Worm (Caenorhabditis elegans): ENCODE measurements around the gene arv-1.

arv-1 gene

DNA sequence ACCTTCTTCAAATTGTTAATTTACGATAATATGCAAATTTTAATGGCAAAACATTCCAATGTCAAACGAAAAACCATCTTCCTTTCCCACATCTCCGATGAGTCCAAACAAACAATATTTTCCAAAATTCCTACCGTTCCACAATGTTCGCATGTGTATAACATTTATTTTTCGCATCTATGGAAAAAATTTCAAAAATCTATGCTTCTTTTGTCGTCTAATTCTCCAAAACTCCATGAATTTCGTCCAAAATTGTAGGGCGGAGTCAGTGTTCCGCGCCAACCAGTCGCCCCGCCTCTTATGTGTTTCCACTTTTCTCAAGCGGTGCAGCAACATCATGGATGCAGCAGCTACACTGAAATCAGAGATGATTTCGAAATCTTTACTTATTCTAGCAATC, 30.3 kb upstream of the arv-1 start, which contains the start of gene T01E8.8:
T01E8.8 (plus strand) TSS at position 301 of the 400 bp plus-strand sequence.
- TF ChIP-seq T22C8.4 (GFP tag; IDR thresholded peaks at IDR 0.05) (no peak), flt-1 (GFP tag; IDR thresholded peaks at IDR 0.05) (no peak), ztf-29 (GFP tag; IDR thresholded peaks at IDR 0.05) (no peak)

DNA sequence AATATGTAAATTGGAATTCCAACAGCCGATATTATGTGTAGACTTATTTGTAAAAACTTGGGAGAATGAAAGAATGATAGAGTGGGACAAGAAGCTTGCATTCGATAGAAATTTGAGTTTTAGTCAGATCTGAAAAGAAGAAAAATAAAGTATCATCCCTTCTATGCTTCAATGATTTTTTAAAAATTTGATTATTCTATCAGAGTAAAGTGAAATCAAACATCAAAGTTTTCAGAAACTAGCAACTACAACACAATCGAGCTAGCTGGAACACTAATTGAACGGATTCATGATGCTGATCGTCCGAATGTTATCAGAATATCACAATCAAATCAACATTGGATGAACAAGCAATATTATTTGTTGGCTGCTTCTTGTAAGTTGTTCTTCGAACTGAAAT, 26.4 kb upstream of the arv-1 start, which contains the start of gene srh-135:
srh-135 (minus strand) TSS at position 101 of the 400 bp plus-strand sequence.
- TF ChIP-seq T22C8.4 (GFP tag; IDR thresholded peaks at IDR 0.05) (no peak), ztf-23 (GFP tag; IDR thresholded peaks at IDR 0.05) (no peak), flt-1 (GFP tag; IDR thresholded peaks at IDR 0.05) (no peak), klf-2 (GFP tag; conservative IDR thresholded peaks at IDR 0.05) (no peak)

DNA sequence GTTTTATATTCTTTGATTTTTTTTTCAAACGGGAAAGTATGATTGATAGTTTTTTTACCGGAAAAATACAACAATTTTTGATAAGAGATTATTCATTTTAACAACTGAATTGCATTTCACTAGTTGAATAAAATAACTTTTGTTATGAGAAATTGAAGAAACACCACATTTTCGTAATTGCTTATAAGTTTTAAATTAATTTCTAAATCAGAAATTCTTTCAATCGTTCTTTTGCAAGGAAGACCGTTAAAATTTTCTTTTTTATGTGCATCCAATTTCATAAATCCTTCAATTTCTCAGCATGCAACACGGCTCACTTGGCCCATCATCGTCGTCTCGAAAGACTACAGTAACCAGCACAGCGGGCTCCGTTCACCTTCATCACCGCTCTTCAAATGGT, 22.0 kb upstream of the arv-1 start, which contains the start of gene plc-3:
plc-3 (plus strand) TSS at position 301 of the 400 bp plus-strand sequence.
- TF ChIP-seq ztf-29 (GFP tag; IDR thresholded peaks at IDR 0.05) (no peak), ref-1 (GFP tag; conservative IDR thresholded peaks at IDR 0.05) (no peak)

DNA sequence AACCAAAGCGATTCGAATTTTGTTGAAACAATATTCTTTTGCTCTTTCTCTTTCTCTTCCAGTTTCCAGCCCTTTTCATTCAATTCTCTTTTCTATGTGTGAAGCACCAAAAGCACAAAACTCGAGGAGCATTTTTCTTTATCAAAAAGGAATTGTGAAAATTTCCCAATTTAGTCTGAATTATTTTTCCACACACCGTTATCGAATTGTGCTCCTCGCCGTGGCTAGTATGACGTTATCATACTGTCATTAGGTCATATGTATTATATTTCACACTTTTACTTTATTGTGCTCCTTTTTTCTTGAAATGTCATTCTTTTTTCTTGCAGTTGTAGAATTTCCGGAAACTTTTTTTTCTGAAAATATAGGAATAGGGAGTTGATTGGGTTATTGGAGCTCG, 21.0 kb upstream of the arv-1 start:
- TF ChIP-seq tab-1 (GFP tag; IDR thresholded peaks at IDR 0.05) = no peak
- TF ChIP-seq med-1 (GFP tag; optimal IDR thresholded peaks at IDR 0.05; ENCODE audit: insufficient read depth) = no peak
- TF ChIP-seq ref-1 (GFP tag; conservative IDR thresholded peaks at IDR 0.05) = no peak
- TF ChIP-seq cog-1 (tag; optimal IDR thresholded peaks at IDR 0.05) = no peak
- no peak for TF ChIP-seq flt-1 (GFP tag; IDR thresholded peaks at IDR 0.05)
- TF ChIP-seq T22C8.4 (GFP tag; IDR thresholded peaks at IDR 0.05) = no peak
- TF ChIP-seq klf-2 (GFP tag; conservative IDR thresholded peaks at IDR 0.05) = no peak
- no peak for TF ChIP-seq ztf-29 (GFP tag; IDR thresholded peaks at IDR 0.05)
- TF ChIP-seq ztf-23 (GFP tag; IDR thresholded peaks at IDR 0.05) = no peak

DNA sequence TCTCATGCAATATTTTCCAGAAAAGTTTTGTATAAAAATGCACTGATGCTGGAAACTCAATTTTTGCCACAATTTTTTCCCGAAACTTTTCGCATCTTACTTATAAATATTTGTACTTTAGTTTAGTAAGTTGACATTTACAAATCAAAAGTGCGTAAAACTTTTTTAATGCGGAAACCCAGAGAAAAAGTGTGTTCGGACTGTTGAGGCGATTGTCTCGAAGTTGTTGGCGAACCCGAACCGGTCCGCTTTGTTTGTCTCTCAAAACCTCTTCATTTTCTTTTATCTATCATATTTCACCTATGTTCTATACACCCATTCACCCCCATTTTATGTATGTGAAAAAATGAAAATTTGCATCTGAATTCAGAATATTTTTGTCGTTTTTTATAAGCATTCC, 20.0 kb upstream of the arv-1 start:
- TF ChIP-seq med-1 (GFP tag; optimal IDR thresholded peaks at IDR 0.05; ENCODE audit: insufficient read depth) (no peak), klf-2 (GFP tag; conservative IDR thresholded peaks at IDR 0.05) (no peak), flt-1 (GFP tag; IDR thresholded peaks at IDR 0.05) (no peak), ref-1 (GFP tag; conservative IDR thresholded peaks at IDR 0.05) (no peak), ztf-23 (GFP tag; IDR thresholded peaks at IDR 0.05) (no peak)

DNA sequence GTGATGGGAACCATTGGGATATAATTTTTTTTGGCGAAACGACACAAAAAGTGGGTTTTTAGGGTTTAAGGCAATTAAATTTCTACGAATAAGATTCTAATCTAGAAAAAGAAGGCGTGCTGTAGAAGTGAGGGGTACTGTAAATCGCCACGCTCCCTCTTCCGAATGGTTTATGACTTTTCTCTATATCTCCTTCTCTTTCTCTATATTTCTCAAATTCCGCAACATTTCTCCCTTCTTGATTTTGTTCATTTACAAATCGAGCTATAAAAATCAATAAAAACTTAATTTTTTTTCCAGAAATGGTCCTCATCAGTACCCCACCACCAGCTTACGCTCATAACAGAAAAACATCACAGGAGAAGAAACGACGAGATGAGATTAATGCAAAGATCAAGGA, 17.5 kb upstream of the arv-1 start, which contains the start of gene ref-1:
ref-1 (plus strand) TSS at position 301 of the 400 bp plus-strand sequence.
- TF ChIP-seq tab-1 (GFP tag; IDR thresholded peaks at IDR 0.05) (no peak), cog-1 (tag; optimal IDR thresholded peaks at IDR 0.05) (no peak), ztf-23 (GFP tag; IDR thresholded peaks at IDR 0.05) (no peak), med-1 (GFP tag; optimal IDR thresholded peaks at IDR 0.05; ENCODE audit: insufficient read depth) (no peak), flt-1 (GFP tag; IDR thresholded peaks at IDR 0.05) (no peak), T22C8.4 (GFP tag; IDR thresholded peaks at IDR 0.05) (no peak), klf-2 (GFP tag; conservative IDR thresholded peaks at IDR 0.05) (no peak), ref-1 (GFP tag; conservative IDR thresholded peaks at IDR 0.05) (no peak), ztf-29 (GFP tag; IDR thresholded peaks at IDR 0.05) (no peak)

DNA sequence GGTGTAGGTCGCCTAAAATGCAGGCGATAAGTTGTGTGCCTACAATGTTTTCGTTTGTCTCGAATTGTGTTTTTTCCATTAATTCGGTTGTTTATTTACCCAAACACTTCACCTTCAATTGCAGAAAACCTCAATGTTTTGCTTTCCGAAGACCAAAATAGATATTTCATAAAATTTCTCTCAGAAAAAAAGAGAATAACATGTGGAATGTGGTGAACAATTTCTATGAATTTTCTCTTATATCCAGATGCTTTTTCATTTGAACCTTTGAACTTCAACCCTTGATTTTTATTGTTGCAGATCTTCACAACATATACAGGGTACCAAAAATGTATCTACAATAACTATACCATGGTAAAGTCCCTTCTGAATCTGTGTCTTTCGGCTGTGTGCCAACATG, 5.8 kb upstream of the arv-1 start, which contains the start of gene T01E8.1:
T01E8.1 (plus strand) TSS at position 301 of the 400 bp plus-strand sequence.
- no peak for TF ChIP-seq ztf-23 (GFP tag; IDR thresholded peaks at IDR 0.05)

DNA sequence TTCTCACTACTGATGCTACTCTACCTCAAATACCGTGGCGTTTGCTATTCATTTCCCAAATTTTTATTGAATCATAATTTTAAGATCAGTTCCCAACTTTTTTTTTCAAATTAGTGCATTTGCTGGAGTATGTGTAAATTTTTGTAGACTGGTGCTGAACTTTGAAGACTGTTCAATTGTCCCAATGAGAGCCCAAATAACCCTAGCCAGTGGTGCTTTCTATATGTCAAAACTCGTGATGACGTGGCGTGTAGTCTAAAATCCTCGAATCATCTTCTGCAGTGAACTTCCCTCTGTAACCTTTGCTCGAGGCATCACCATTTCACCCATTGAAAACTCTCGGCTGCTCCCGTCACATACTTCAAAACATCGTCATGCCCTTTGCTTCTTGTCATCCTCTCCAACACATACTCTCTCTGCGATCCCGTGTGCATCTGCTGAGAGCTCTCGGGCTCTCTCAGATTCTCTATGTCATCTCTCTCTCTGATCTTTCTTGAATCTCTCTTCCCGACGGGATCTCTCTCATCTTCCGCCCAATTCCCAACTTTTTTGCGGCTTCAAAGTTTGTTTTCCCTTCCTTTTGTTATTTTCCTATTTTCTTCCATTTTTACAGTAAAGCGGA, 3.9 kb upstream of the arv-1 start:
- no peak for TF ChIP-seq T22C8.4 (GFP tag; IDR thresholded peaks at IDR 0.05)
- TF ChIP-seq ztf-29 (GFP tag; IDR thresholded peaks at IDR 0.05) = no peak
- TF ChIP-seq klf-2 (GFP tag; conservative IDR thresholded peaks at IDR 0.05) = no peak
- no peak for TF ChIP-seq tab-1 (GFP tag; IDR thresholded peaks at IDR 0.05)
- TF ChIP-seq flt-1 (GFP tag; IDR thresholded peaks at IDR 0.05) = no peak
- no peak for TF ChIP-seq cog-1 (tag; optimal IDR thresholded peaks at IDR 0.05)
- no peak for TF ChIP-seq med-1 (GFP tag; optimal IDR thresholded peaks at IDR 0.05; ENCODE audit: insufficient read depth)
- no peak for TF ChIP-seq ztf-23 (GFP tag; IDR thresholded peaks at IDR 0.05)
- TF ChIP-seq ref-1 (GFP tag; conservative IDR thresholded peaks at IDR 0.05) = no peak

DNA sequence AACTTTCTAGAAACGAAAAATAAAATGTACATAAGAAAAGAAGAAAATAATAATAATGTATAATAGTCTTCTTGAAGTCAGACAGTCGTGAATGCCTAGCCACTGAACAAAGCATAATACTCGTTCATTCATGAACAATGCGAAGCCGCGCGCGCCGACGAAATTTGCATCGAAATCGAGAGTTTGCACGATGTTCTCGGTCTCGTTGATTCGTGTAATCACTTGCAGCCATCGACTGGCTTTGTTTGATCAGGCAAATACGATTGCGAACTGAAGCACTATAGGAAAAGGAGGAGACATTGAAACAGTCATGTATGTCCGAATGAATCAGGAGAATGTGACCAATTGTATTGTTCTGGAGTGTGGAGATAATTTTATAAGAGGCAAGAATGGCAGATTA, 3.1 kb upstream of the arv-1 start:
- TF ChIP-seq ztf-29 (GFP tag; IDR thresholded peaks at IDR 0.05) (no peak), T22C8.4 (GFP tag; IDR thresholded peaks at IDR 0.05) (no peak), ref-1 (GFP tag; conservative IDR thresholded peaks at IDR 0.05) (no peak), flt-1 (GFP tag; IDR thresholded peaks at IDR 0.05) (no peak), ztf-23 (GFP tag; IDR thresholded peaks at IDR 0.05) (no peak), cog-1 (tag; optimal IDR thresholded peaks at IDR 0.05) (no peak), klf-2 (GFP tag; conservative IDR thresholded peaks at IDR 0.05) (no peak), med-1 (GFP tag; optimal IDR thresholded peaks at IDR 0.05; ENCODE audit: insufficient read depth) (no peak), tab-1 (GFP tag; IDR thresholded peaks at IDR 0.05) (no peak)

DNA sequence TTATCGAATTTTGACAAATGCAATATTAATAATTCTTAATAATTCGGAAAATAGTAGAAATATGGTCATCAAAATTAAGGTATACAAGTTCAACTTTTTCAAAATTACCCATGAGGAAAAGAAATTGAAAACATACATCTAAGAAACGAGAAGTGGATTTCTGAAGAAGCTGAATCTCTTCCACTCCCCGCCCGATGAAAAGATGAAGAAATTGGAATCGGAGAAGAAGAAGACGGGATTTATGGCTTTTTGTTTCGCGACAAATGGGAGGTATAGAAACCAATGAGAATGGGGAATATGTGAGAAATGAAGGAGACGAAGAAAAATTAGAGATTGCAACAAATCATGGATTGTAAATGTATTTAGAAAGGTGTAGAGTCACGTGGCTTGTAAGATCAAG, 2.4 kb upstream of the arv-1 start:
- TF ChIP-seq klf-2 (GFP tag; conservative IDR thresholded peaks at IDR 0.05) (no peak), T22C8.4 (GFP tag; IDR thresholded peaks at IDR 0.05) (no peak), ref-1 (GFP tag; conservative IDR thresholded peaks at IDR 0.05) (no peak), flt-1 (GFP tag; IDR thresholded peaks at IDR 0.05) (no peak), cog-1 (tag; optimal IDR thresholded peaks at IDR 0.05) (no peak), tab-1 (GFP tag; IDR thresholded peaks at IDR 0.05) (no peak), ztf-29 (GFP tag; IDR thresholded peaks at IDR 0.05) (no peak), med-1 (GFP tag; optimal IDR thresholded peaks at IDR 0.05; ENCODE audit: insufficient read depth) (no peak)

DNA sequence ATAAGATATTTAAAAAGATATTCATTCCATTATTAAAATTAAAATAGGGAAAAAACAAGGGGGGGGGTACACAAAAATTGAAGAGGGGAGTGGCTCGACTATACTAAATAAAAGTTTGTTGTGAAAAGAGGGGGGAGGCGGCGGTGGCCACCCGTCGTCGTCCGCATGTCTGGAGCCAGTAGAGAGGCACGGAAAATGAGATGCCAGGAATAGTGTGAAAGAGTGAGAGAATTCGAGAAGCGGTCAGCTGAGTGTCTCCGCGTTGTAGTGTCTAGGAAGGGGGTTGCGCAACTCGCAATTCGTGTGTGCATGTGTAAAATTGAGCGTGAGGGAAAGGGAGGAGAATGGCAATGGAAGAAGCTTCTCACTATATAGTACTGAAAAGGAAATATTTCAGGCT, 1.7 kb upstream of the arv-1 start:
- TF ChIP-seq cog-1 (tag; optimal IDR thresholded peaks at IDR 0.05) (peak; percentile 54), klf-2 (GFP tag; conservative IDR thresholded peaks at IDR 0.05) (0 out of 2 replicates have a peak, but pooled peaks have one; percentile 26), tab-1 (GFP tag; IDR thresholded peaks at IDR 0.05) (no peak)
